Fruit fly (Drosophila melanogaster): ENCODE results near the gene Cda4.

dm6 chrX:22582909-22583308 lies 49.6 kb downstream of the Cda4 start:
- TF ChIP-seq CG17806 (tag; optimal IDR thresholded peaks at IDR 0.05) (no peak), CG12605 (GFP tag; IDR thresholded peaks at IDR 0.05) (no peak), fd96Ca (GFP tag; IDR thresholded peaks at IDR 0.05) (no peak), CG34367 (tag; optimal IDR thresholded peaks at IDR 0.05) (no peak), CG32121 (GFP tag; IDR thresholded peaks at IDR 0.05) (no peak), CG9948 (tag; optimal IDR thresholded peaks at IDR 0.05) (no peak), rn (GFP tag; IDR thresholded peaks at IDR 0.05) (no peak), CG8159 (tag; optimal IDR thresholded peaks at IDR 0.05) (no peak), Pif1A (GFP tag; optimal IDR thresholded peaks at IDR 0.05) (no peak)

Data from whole organism, pupa.